Fruit fly (Drosophila melanogaster) whole organism, embryonic: ENCODE results near the gene osk.

ENCODE experiments used
- Asciz ChIP-seq: fragments of 200-800 bp; sonication (Bioruptor generic); optimal IDR thresholded peaks from 2 replicates; lab custom pipeline; 2017; ENCODE audit warnings: missing biosample characterization, mild to moderate bottlenecking, missing genetic modification characterization, missing genetic modification reagents
- BEAF-32 ChIP-seq: fragments of 200-800 bp; sonication (Bioruptor generic); optimal IDR thresholded peaks from 3 replicates; lab custom pipeline; 2017; ENCODE audit warnings: missing biosample characterization, missing genetic modification characterization, mild to moderate bottlenecking, moderate library complexity, missing genetic modification reagents
- C15 ChIP-seq: fragments of 200-800 bp; sonication (Bioruptor generic); IDR thresholded peaks from 3 replicates; pipeline ENCODE4 v1.3.6; 2022; ENCODE audit warnings: missing biosample characterization, missing genetic modification characterization
- CG10321 ChIP-seq: fragments of 200-800 bp; sonication (Bioruptor generic); IDR thresholded peaks from 2 replicates; pipeline ENCODE4 v1.3.6; 2022; ENCODE audit warnings: missing biosample characterization, missing genetic modification characterization
- CG10565 ChIP-seq: fragments of 200-800 bp; sonication (Bioruptor generic); optimal IDR thresholded peaks from 3 replicates; lab custom pipeline; 2016; ENCODE audit warnings: missing biosample characterization, mild to moderate bottlenecking, missing genetic modification characterization
- CG12071 ChIP-seq: fragments of 200-800 bp; sonication (Bioruptor generic); optimal IDR thresholded peaks from 3 replicates; lab custom pipeline; 2018; ENCODE audit warnings: missing biosample characterization, mild to moderate bottlenecking, missing genetic modification characterization
- CG12236 ChIP-seq: fragments of 200-800 bp; sonication (Bioruptor generic); optimal IDR thresholded peaks from 2 replicates; lab custom pipeline; 2016; ENCODE audit warnings: missing biosample characterization, missing genetic modification characterization
- CG12659 ChIP-seq: fragments of 200-800 bp; sonication (Bioruptor generic); optimal IDR thresholded peaks from 3 replicates; lab custom pipeline; 2017; ENCODE audit warnings: mild to moderate bottlenecking, missing biosample characterization, missing genetic modification reagents, missing genetic modification characterization
- CG14860 ChIP-seq: fragments of 200-800 bp; sonication (Bioruptor generic); IDR thresholded peaks from 3 replicates; pipeline ENCODE4 v1.3.6; 2022; ENCODE audit warnings: missing biosample characterization, missing genetic modification characterization; ENCODE audit not compliant: partially characterized antibody
- CG17612 ChIP-seq: fragments of 200-800 bp; sonication (Bioruptor generic); IDR thresholded peaks from 2 replicates; pipeline ENCODE4 v1.3.6; 2022; ENCODE audit warnings: missing biosample characterization, missing genetic modification characterization
- CG18764 ChIP-seq: fragments of 200-800 bp; sonication (Bioruptor generic); optimal IDR thresholded peaks from 3 replicates; lab custom pipeline; 2016; ENCODE audit warnings: missing biosample characterization, missing genetic modification characterization
- CG2202 ChIP-seq: fragments of 200-800 bp; sonication (Bioruptor generic); optimal IDR thresholded peaks from 2 replicates; lab custom pipeline; 2018; ENCODE audit warnings: missing biosample characterization, mild to moderate bottlenecking, missing genetic modification characterization
- CG2678 ChIP-seq: fragments of 200-800 bp; sonication (Bioruptor generic); optimal IDR thresholded peaks from 3 replicates; lab custom pipeline; 2019; ENCODE audit warnings: missing biosample characterization, mild to moderate bottlenecking, missing genetic modification characterization, moderate library complexity
- CG4404 ChIP-seq: fragments of 200-800 bp; sonication (Bioruptor generic); IDR thresholded peaks from 2 replicates; pipeline ENCODE4 v1.3.6; 2022; ENCODE audit warnings: missing biosample characterization, missing genetic modification characterization
- CG6654 ChIP-seq: fragments of 200-800 bp; sonication (Bioruptor generic); optimal IDR thresholded peaks from 2 replicates; lab custom pipeline; 2017; ENCODE audit warnings: missing biosample characterization, mild to moderate bottlenecking, missing genetic modification characterization
- CG7357 ChIP-seq: fragments of 200-800 bp; sonication (Bioruptor generic); IDR thresholded peaks from 3 replicates; pipeline ENCODE4 v1.3.6; 2022; ENCODE audit warnings: missing biosample characterization, missing genetic modification characterization
- CG9215 ChIP-seq: fragments of 200-800 bp; sonication (Bioruptor generic); IDR thresholded peaks from 2 replicates; pipeline ENCODE4 v1.3.6; 2022; ENCODE audit warnings: missing biosample characterization, missing genetic modification characterization
- CrebB ChIP-seq: fragments of 200-800 bp; sonication (Bioruptor generic); optimal IDR thresholded peaks from 3 replicates; lab custom pipeline; 2018; ENCODE audit warnings: missing biosample characterization, mild to moderate bottlenecking, missing genetic modification characterization
- Elba2 ChIP-seq: fragments of 200-800 bp; sonication (Bioruptor generic); optimal IDR thresholded peaks from 3 replicates; lab custom pipeline; 2016; ENCODE audit warnings: missing biosample characterization, missing genetic modification characterization
- HLH4C ChIP-seq: fragments of 200-800 bp; sonication (Bioruptor generic); IDR thresholded peaks from 3 replicates; pipeline ENCODE4 v1.3.6; 2022; ENCODE audit warnings: missing biosample characterization, missing genetic modification characterization; ENCODE audit not compliant: partially characterized antibody
- HmgD ChIP-seq: fragments of 200-800 bp; sonication (Bioruptor generic); optimal IDR thresholded peaks from 3 replicates; lab custom pipeline; 2016; ENCODE audit warnings: missing biosample characterization, missing genetic modification characterization
- Hsf ChIP-seq: fragments of 200-800 bp; sonication (Bioruptor generic); optimal IDR thresholded peaks from 3 replicates; lab custom pipeline; 2016; ENCODE audit warnings: missing biosample characterization, missing genetic modification characterization
- Mad ChIP-seq: fragments of 200-800 bp; sonication (Bioruptor generic); optimal IDR thresholded peaks from 2 replicates; lab custom pipeline; 2016; ENCODE audit warnings: missing biosample characterization, missing genetic modification characterization
- Nf-YB ChIP-seq: fragments of 200-800 bp; sonication (Bioruptor generic); optimal IDR thresholded peaks from 3 replicates; lab custom pipeline; 2019; ENCODE audit warnings: missing biosample characterization, mild to moderate bottlenecking, missing genetic modification characterization, moderate library complexity
- Oli ChIP-seq: fragments of 200-800 bp; sonication (Bioruptor generic); optimal IDR thresholded peaks from 2 replicates; lab custom pipeline; 2018; ENCODE audit warnings: missing biosample characterization, mild to moderate bottlenecking, missing genetic modification characterization, moderate library complexity
- Poxn ChIP-seq: fragments of 200-800 bp; sonication (Bioruptor generic); IDR thresholded peaks from 2 replicates; pipeline ENCODE4 v1.3.6; 2022; ENCODE audit warnings: missing biosample characterization, missing genetic modification characterization
- Ssrp ChIP-seq: fragments of 200-800 bp; sonication (Bioruptor generic); optimal IDR thresholded peaks from 2 replicates; lab custom pipeline; 2018; ENCODE audit warnings: missing biosample characterization, mild to moderate bottlenecking, missing genetic modification characterization, moderate library complexity
- Tbp ChIP-seq: fragments of >200 bp; optimal IDR thresholded peaks from 2 replicates; lab custom pipeline; 2018; ENCODE audit warnings: missing biosample characterization, missing genetic modification characterization
- Xbp1 ChIP-seq: fragments of 200-800 bp; sonication (Bioruptor generic); optimal IDR thresholded peaks from 3 replicates; lab custom pipeline; 2016; ENCODE audit warnings: missing biosample characterization, mild to moderate bottlenecking, missing genetic modification characterization
- cg ChIP-seq: fragments of 200-800 bp; sonication (Bioruptor generic); optimal IDR thresholded peaks from 3 replicates; lab custom pipeline; 2019; ENCODE audit warnings: missing biosample characterization, mild to moderate bottlenecking, missing genetic modification characterization, moderate library complexity
- ci ChIP-seq: fragments of 200-800 bp; sonication (Bioruptor generic); IDR thresholded peaks from 3 replicates; pipeline ENCODE4 v1.3.6; 2022; ENCODE audit warnings: missing biosample characterization, missing genetic modification characterization
- dimm ChIP-seq: fragments of 200-800 bp; sonication (Bioruptor generic); IDR thresholded peaks from 2 replicates; pipeline ENCODE4 v1.3.6; 2022; ENCODE audit warnings: missing biosample characterization, missing genetic modification characterization
- ems ChIP-seq: fragments of 200-800 bp; sonication (Bioruptor generic); optimal IDR thresholded peaks from 3 replicates; lab custom pipeline; 2016; ENCODE audit warnings: missing biosample characterization, missing genetic modification characterization
- gcm ChIP-seq: fragments of 200-800 bp; sonication (Bioruptor generic); optimal IDR thresholded peaks from 2 replicates; lab custom pipeline; 2019; ENCODE audit warnings: missing biosample characterization, mild to moderate bottlenecking, missing genetic modification characterization, moderate library complexity
- gcm2 ChIP-seq: fragments of 200-800 bp; sonication (Bioruptor generic); optimal IDR thresholded peaks from 2 replicates; lab custom pipeline; 2016; ENCODE audit warnings: missing biosample characterization, missing genetic modification characterization
- gem ChIP-seq: fragments of 200-800 bp; sonication (Bioruptor generic); optimal IDR thresholded peaks from 2 replicates; lab custom pipeline; 2019; ENCODE audit warnings: missing biosample characterization, mild to moderate bottlenecking, missing genetic modification characterization, moderate library complexity
- grau ChIP-seq: fragments of 200-800 bp; optimal IDR thresholded peaks from 3 replicates; lab custom pipeline; 2019; ENCODE audit warnings: missing biosample characterization, mild to moderate bottlenecking, missing genetic modification characterization, moderate library complexity
- inv ChIP-seq: fragments of 200-800 bp; sonication (Bioruptor generic); IDR thresholded peaks from 2 replicates; pipeline ENCODE4 v1.3.6; 2022; ENCODE audit warnings: missing biosample characterization, missing genetic modification characterization; ENCODE audit not compliant: partially characterized antibody
- jigr1 ChIP-seq: fragments of 200-800 bp; sonication (Bioruptor generic); IDR thresholded peaks from 3 replicates; pipeline ENCODE4 v1.3.6; 2022; ENCODE audit warnings: missing biosample characterization, missing genetic modification characterization
- lola ChIP-seq, 3 experiments: fragments of >200 bp in 2 of 3; fragments of 200-800 bp in 1 of 3; sonication (Bioruptor generic) in 1 of 3; optimal IDR thresholded peaks; 2 replicates each; lab custom pipeline; 2017 to 2019; ENCODE audit warnings: missing biosample characterization in 3 of 3, missing genetic modification characterization in 3 of 3, mild to moderate bottlenecking in 1 of 3, moderate library complexity in 1 of 3
- luna ChIP-seq: fragments of 200-800 bp; sonication (Bioruptor generic); optimal IDR thresholded peaks from 2 replicates; lab custom pipeline; 2016; ENCODE audit warnings: missing biosample characterization, missing genetic modification characterization
- odd ChIP-seq: fragments of 200-800 bp; sonication (Bioruptor generic); optimal IDR thresholded peaks from 2 replicates; lab custom pipeline; 2017; ENCODE audit warnings: missing biosample characterization, mild to moderate bottlenecking, missing genetic modification characterization
- onecut ChIP-seq: fragments of 200-800 bp; sonication (Bioruptor generic); IDR thresholded peaks from 2 replicates; pipeline ENCODE4 v1.3.6; 2022; ENCODE audit warnings: missing biosample characterization, missing genetic modification characterization
- peb ChIP-seq: fragments of 200-800 bp; sonication (Bioruptor generic); IDR thresholded peaks from 2 replicates; pipeline ENCODE4 v1.3.6; 2022; ENCODE audit warnings: missing biosample characterization, missing genetic modification characterization
- repo ChIP-seq: fragments of 200-800 bp; sonication (Bioruptor generic); optimal IDR thresholded peaks from 2 replicates; lab custom pipeline; 2016; ENCODE audit warnings: missing biosample characterization, missing genetic modification characterization
- sens-2 ChIP-seq: fragments of 200-800 bp; sonication (Bioruptor generic); IDR thresholded peaks from 2 replicates; pipeline ENCODE4 v1.3.6; 2022; ENCODE audit warnings: missing biosample characterization, missing genetic modification characterization
- sqz ChIP-seq: fragments of 200-800 bp; sonication (Bioruptor generic); optimal IDR thresholded peaks from 3 replicates; lab custom pipeline; 2018; ENCODE audit warnings: missing biosample characterization, mild to moderate bottlenecking, missing genetic modification characterization
- ttk ChIP-seq: fragments of 200-800 bp; sonication (Bioruptor generic); IDR thresholded peaks from 2 replicates; pipeline ENCODE4 v2.1.2; 2022; ENCODE audit warnings: missing biosample characterization, missing genetic modification characterization
- zfh1 ChIP-seq: fragments of 200-800 bp; sonication (Bioruptor generic); IDR thresholded peaks from 3 replicates; pipeline ENCODE4 v1.3.6; 2022; ENCODE audit warnings: missing biosample characterization, missing genetic modification characterization

The osk gene

dm6 chr3R:8945502-8946324 is 10.8 kb downstream of the osk start (continued):
- TF ChIP-seq odd, result peak; percentile 87
- TF ChIP-seq CG9215 (GFP tag; lab: Robert Waterston, UW), result peak; percentile 35
- TF ChIP-seq CG14860 (GFP tag; lab: Robert Waterston, UW), result 0 out of 3 replicates have a peak, but pooled peaks have one; percentile 16
- peak; percentile 77 for TF ChIP-seq zfh1
- TF ChIP-seq CG2678 (tag; lab: Kevin White, UChicago), result peak; percentile 92
- peak; percentile 62 for TF ChIP-seq CG4404 (GFP tag; lab: Robert Waterston, UW)
- TF ChIP-seq inv (GFP tag; lab: Robert Waterston, UW), result no peak
- TF ChIP-seq Ssrp, result peak; percentile 87
- TF ChIP-seq Xbp1 (GFP tag; lab: Kevin White, UChicago), result peak; percentile 83
- peak; percentile 65 for TF ChIP-seq jigr1 (GFP tag; lab: Robert Waterston, UW)
- peak; percentile 68 for TF ChIP-seq CG6654 (GFP tag; lab: Kevin White, UChicago)
- peak; percentile 74 for TF ChIP-seq ttk (GFP tag; lab: Robert Waterston, UW)
- peak; percentile 57 for TF ChIP-seq CG12071
- TF ChIP-seq Mad (GFP tag; lab: Kevin White, UChicago), result peak; percentile 67
- peak; percentile 86 for TF ChIP-seq CG12659
- no peak for TF ChIP-seq Poxn (GFP tag; lab: Robert Waterston, UW)
- TF ChIP-seq dimm (GFP tag; lab: Robert Waterston, UW), result peak; percentile 69
- TF ChIP-seq CrebB (tag; lab: Kevin White, UChicago), result peak; percentile 36
- TF ChIP-seq gem, result peak; percentile 95
- peak; percentile 45 for TF ChIP-seq CG18764 (GFP tag; lab: Kevin White, UChicago)
- peak; percentile 33 for TF ChIP-seq ems (GFP tag; lab: Kevin White, UChicago)
- no peak for TF ChIP-seq gcm2 (GFP tag; lab: Kevin White, UChicago)
- no peak for TF ChIP-seq HLH4C (GFP tag; lab: Robert Waterston, UW)
- peak; percentile 77 for TF ChIP-seq cg (GFP tag; lab: Kevin White, UChicago)
- no peak for TF ChIP-seq CG10565 (GFP tag; lab: Kevin White, UChicago)
- TF ChIP-seq BEAF-32 (GFP tag; lab: Kevin White, UChicago), result no peak
- no peak for TF ChIP-seq CG12236 (GFP tag; lab: Kevin White, UChicago)
- TF ChIP-seq Asciz (GFP tag; lab: Kevin White, UChicago), result peak; percentile 75
- peak; percentile 52; the same call in 1 of the 2 replicates for TF ChIP-seq sens-2 (GFP tag; lab: Robert Waterston, UW)
- TF ChIP-seq onecut (GFP tag; lab: Robert Waterston, UW), result peak; percentile 76
- TF ChIP-seq sqz (GFP tag; lab: Kevin White, UChicago), result peak; percentile 92
- TF ChIP-seq Nf-YB (GFP tag; lab: Kevin White, UChicago), result peak; percentile 71
- no peak for TF ChIP-seq Tbp (GFP tag; lab: Kevin White, UChicago)
- peak; percentile 87 for TF ChIP-seq gcm
- peak in 1 of 3 experiments; percentile 84 for TF ChIP-seq lola (GFP tag; optimal IDR thresholded peaks at IDR 0.05; lab: Kevin White, UChicago)
- TF ChIP-seq CG17612 (GFP tag; lab: Robert Waterston, UW), result peak; percentile 61
- TF ChIP-seq luna (GFP tag; lab: Kevin White, UChicago), result no peak
- peak; percentile 37; the same call in 1 of the 2 replicates for TF ChIP-seq peb (GFP tag; lab: Robert Waterston, UW)
- TF ChIP-seq CG7357 (GFP tag; lab: Robert Waterston, UW), result peak; percentile 72
- peak; percentile 63 for TF ChIP-seq Hsf (GFP tag; lab: Kevin White, UChicago)
- no peak for TF ChIP-seq repo (GFP tag; lab: Kevin White, UChicago)
- TF ChIP-seq ci (GFP tag; lab: Robert Waterston, UW), result peak; percentile 85
- TF ChIP-seq C15 (GFP tag; lab: Robert Waterston, UW), result no peak
- TF ChIP-seq CG2202, result peak; percentile 59
- TF ChIP-seq Elba2 (GFP tag; lab: Kevin White, UChicago), result no peak
- peak; percentile 60; the same call in 1 of the 2 replicates for TF ChIP-seq CG10321 (GFP tag; lab: Robert Waterston, UW)
- TF ChIP-seq grau (tag; lab: Kevin White, UChicago), result peak; percentile 88
- peak; percentile 90 for TF ChIP-seq Oli (tag; lab: Kevin White, UChicago)
- no peak for TF ChIP-seq HmgD (GFP tag; lab: Kevin White, UChicago)
